Worm (Caenorhabditis elegans) whole organism, L2 larva: ENCODE measurements around the gene ZK1067.3.

Experiments
- F13H6.1 ChIP-seq: sonication (generic microtip); optimal IDR thresholded peaks from 2 replicates; lab custom pipeline; 2016; ENCODE audit warnings: missing genetic modification characterization, missing compliant biosample characterization
- ZK546.5 ChIP-seq: sonication (generic microtip); optimal IDR thresholded peaks from 2 replicates; lab custom pipeline; 2017; ENCODE audit warnings: missing biosample characterization, missing genetic modification characterization
- ama-1 ChIP-seq: fragments of 150-350 bp; optimal IDR thresholded peaks from 2 replicates; lab custom pipeline; 2018; ENCODE audit warnings: inconsistent platforms
- blmp-1 ChIP-seq: sonication (generic microtip); optimal IDR thresholded peaks from 2 replicates; lab custom pipeline; 2017; ENCODE audit warnings: missing genetic modification characterization, mild to moderate bottlenecking, missing compliant biosample characterization, antibody characterized with exemption, moderate library complexity; ENCODE audit not compliant: insufficient read depth
- ceh-16 ChIP-seq: fragments of 150-350 bp; optimal IDR thresholded peaks from 2 replicates; lab custom pipeline; 2014; ENCODE audit warnings: missing biosample characterization, missing genetic modification characterization
- ceh-82 ChIP-seq: fragments of 150-350 bp; optimal IDR thresholded peaks from 2 replicates; lab custom pipeline; 2014; ENCODE audit warnings: missing biosample characterization, missing genetic modification characterization
- dmd-4 ChIP-seq: sonication (generic microtip); optimal IDR thresholded peaks from 2 replicates; lab custom pipeline; 2017; ENCODE audit warnings: missing biosample characterization, missing genetic modification characterization
- egl-27 ChIP-seq: sonication (generic microtip); optimal IDR thresholded peaks from 3 replicates; lab custom pipeline; 2017; ENCODE audit warnings: missing biosample characterization, missing genetic modification reagents, missing genetic modification characterization
- elt-1 ChIP-seq: fragments of 150-350 bp; optimal IDR thresholded peaks from 2 replicates; lab custom pipeline; 2014; ENCODE audit warnings: missing biosample characterization, missing genetic modification characterization
- elt-3 ChIP-seq: sonication (generic microtip); optimal IDR thresholded peaks from 2 replicates; lab custom pipeline; 2017; ENCODE audit warnings: missing biosample characterization, missing genetic modification characterization
- fos-1 ChIP-seq: fragments of 150-350 bp; optimal IDR thresholded peaks from 2 replicates; lab custom pipeline; 2014; ENCODE audit warnings: missing biosample characterization, missing genetic modification characterization
- gmeb-1 ChIP-seq: fragments of 150-350 bp; optimal IDR thresholded peaks from 2 replicates; lab custom pipeline; 2014; ENCODE audit warnings: missing biosample characterization, missing genetic modification characterization
- lin-13 ChIP-seq: fragments of 150-350 bp; optimal IDR thresholded peaks from 2 replicates; lab custom pipeline; 2014; ENCODE audit warnings: missing biosample characterization, missing genetic modification reagents, missing genetic modification characterization
- lin-39 ChIP-seq: fragments of 150-350 bp; optimal IDR thresholded peaks from 2 replicates; lab custom pipeline; 2014; ENCODE audit warnings: missing biosample characterization, missing genetic modification reagents, missing genetic modification characterization
- lsy-2 ChIP-seq, 2 experiments: fragments of 150-350 bp in 1 of 2; sonication (generic microtip) in 1 of 2; optimal IDR thresholded peaks; 2 replicates each; lab custom pipeline; 2014 to 2017; ENCODE audit warnings: missing biosample characterization in 2 of 2, missing genetic modification characterization in 2 of 2
- mab-5 ChIP-seq: fragments of 150-350 bp; optimal IDR thresholded peaks from 2 replicates; lab custom pipeline; 2014; ENCODE audit warnings: missing biosample characterization, missing genetic modification characterization
- mbf-1 ChIP-seq: sonication (generic microtip); optimal IDR thresholded peaks from 2 replicates; lab custom pipeline; 2017; ENCODE audit warnings: missing biosample characterization, missing genetic modification characterization
- mdl-1 ChIP-seq, 2 experiments: fragments of 150-350 bp in 1 of 2; sonication (generic microtip) in 1 of 2; optimal IDR thresholded peaks; 2 replicates each; lab custom pipeline; 2017; ENCODE audit warnings: missing biosample characterization in 2 of 2, missing genetic modification characterization in 2 of 2
- nhr-10 ChIP-seq: sonication (generic microtip); optimal IDR thresholded peaks from 2 replicates; lab custom pipeline; 2017; ENCODE audit warnings: missing biosample characterization, missing genetic modification characterization
- nhr-11 ChIP-seq: fragments of 150-350 bp; optimal IDR thresholded peaks from 2 replicates; lab custom pipeline; 2014; ENCODE audit warnings: missing biosample characterization, missing genetic modification characterization
- nhr-12 ChIP-seq: fragments of 150-350 bp; optimal IDR thresholded peaks from 2 replicates; lab custom pipeline; 2014; ENCODE audit warnings: missing biosample characterization, missing genetic modification characterization
- nhr-129 ChIP-seq: fragments of 150-350 bp; optimal IDR thresholded peaks from 2 replicates; lab custom pipeline; 2014; ENCODE audit warnings: missing biosample characterization, missing genetic modification characterization
- nhr-21 ChIP-seq: fragments of 150-350 bp; optimal IDR thresholded peaks from 2 replicates; lab custom pipeline; 2014; ENCODE audit warnings: missing biosample characterization, missing genetic modification characterization
- nhr-23 ChIP-seq: fragments of 150-350 bp; optimal IDR thresholded peaks from 2 replicates; lab custom pipeline; 2014; ENCODE audit warnings: missing biosample characterization, missing genetic modification reagents, missing genetic modification characterization
- nhr-237 ChIP-seq: fragments of 150-350 bp; optimal IDR thresholded peaks from 2 replicates; lab custom pipeline; 2014; ENCODE audit warnings: missing biosample characterization, missing genetic modification characterization
- nhr-25 ChIP-seq: fragments of 150-350 bp; sonication (generic microtip); optimal IDR thresholded peaks from 3 replicates; lab custom pipeline; 2014; ENCODE audit warnings: missing biosample characterization, missing genetic modification characterization
- nhr-6 ChIP-seq: fragments of 150-350 bp; optimal IDR thresholded peaks from 2 replicates; lab custom pipeline; 2014; ENCODE audit warnings: missing biosample characterization, missing genetic modification characterization
- nhr-77 ChIP-seq: fragments of 150-350 bp; optimal IDR thresholded peaks from 2 replicates; lab custom pipeline; 2014; ENCODE audit warnings: missing biosample characterization, missing genetic modification characterization
- sem-4 ChIP-seq: fragments of 150-350 bp; optimal IDR thresholded peaks from 2 replicates; lab custom pipeline; 2014; ENCODE audit warnings: missing biosample characterization, missing genetic modification reagents, missing genetic modification characterization
- skn-1 ChIP-seq: sonication (generic microtip); optimal IDR thresholded peaks from 2 replicates; lab custom pipeline; 2017; ENCODE audit warnings: missing biosample characterization, missing genetic modification characterization
- sma-3 ChIP-seq: sonication (generic microtip); optimal IDR thresholded peaks from 2 replicates; lab custom pipeline; 2016; ENCODE audit warnings: missing genetic modification reagents, missing genetic modification characterization, missing compliant biosample characterization
- sma-9 ChIP-seq, 2 experiments: fragments of 150-350 bp in 1 of 2; sonication (generic microtip) in 1 of 2; optimal IDR thresholded peaks; 2 replicates each; lab custom pipeline; 2014 to 2016; ENCODE audit warnings: missing genetic modification characterization in 2 of 2, mild to moderate bottlenecking in 1 of 2, missing biosample characterization in 1 of 2, missing compliant biosample characterization in 1 of 2, missing genetic modification reagents in 1 of 2, moderate library complexity in 1 of 2
- unc-55 ChIP-seq: fragments of 150-350 bp; sonication (generic microtip); optimal IDR thresholded peaks from 3 replicates; lab custom pipeline; 2014; ENCODE audit warnings: missing biosample characterization, missing genetic modification reagents, missing genetic modification characterization
- ztf-1 ChIP-seq: fragments of 200-800 bp; sonication (Bioruptor generic); conservative IDR thresholded peaks from 2 replicates; pipeline ENCODE4 v1.3.6; 2022; ENCODE audit warnings: missing genetic modification characterization, missing compliant biosample characterization
- ztf-11 ChIP-seq: sonication (generic microtip); optimal IDR thresholded peaks from 2 replicates; lab custom pipeline; 2017; ENCODE audit warnings: missing biosample characterization, missing genetic modification characterization
- ztf-4 ChIP-seq: fragments of 150-350 bp; optimal IDR thresholded peaks from 2 replicates; lab custom pipeline; 2014; ENCODE audit warnings: missing biosample characterization, missing genetic modification characterization

The ZK1067.3 gene

ce11 chrII:9246648-9247047 lies 23.6 kb downstream of the ZK1067.3 start, which contains the start of gene T26C5.5:
T26C5.5 (minus strand) TSS chrII:9246748.
- TF ChIP-seq ama-1 (lab: Kevin White, UChicago) (no peak), ceh-16 (tag; lab: Kevin White, UChicago) (no peak), sem-4 (tag; lab: Kevin White, UChicago) (no peak), ztf-4 (no peak), ztf-1 (GFP tag; lab: Robert Waterston, UW) (no peak), ztf-11 (no peak), nhr-12 (no peak)

ce11 chrII:9250422-9250821 lies 27.4 kb downstream of the ZK1067.3 start, which contains the start of gene T26C5.4:
T26C5.4 (minus strand) TSS chrII:9250522.
- no peak for TF ChIP-seq unc-55
- no peak for TF ChIP-seq nhr-77
- TF ChIP-seq nhr-11 (tag; lab: Kevin White, UChicago) = no peak
- TF ChIP-seq lin-13 (GFP tag; lab: Kevin White, UChicago) = no peak
- no peak for TF ChIP-seq ceh-82 (tag; lab: Kevin White, UChicago)
- no peak for TF ChIP-seq fos-1 (tag; lab: Kevin White, UChicago)
- no peak for TF ChIP-seq egl-27

ce11 chrII:9251529-9251928 lies 28.5 kb downstream of the ZK1067.3 start:
- TF ChIP-seq gmeb-1 (no peak), elt-1 (tag; lab: Kevin White, UChicago) (no peak), sma-3 (no peak), nhr-25 (peak; percentile 65), nhr-10 (no peak), egl-27 (no peak), nhr-77 (no peak), mdl-1 (tag; optimal IDR thresholded peaks at IDR 0.05; lab: Kevin White, UChicago) (no peak), ztf-11 (no peak), F13H6.1 (tag; lab: Kevin White, UChicago) (no peak), nhr-129 (tag; lab: Kevin White, UChicago) (no peak), nhr-21 (tag; lab: Kevin White, UChicago) (no peak), blmp-1 (peak; percentile 86)

ce11 chrII:9254187-9254586 lies 31.1 kb downstream of the ZK1067.3 start, which contains the start of gene nlp-82:
nlp-82 (minus strand) TSS chrII:9254287.
- TF ChIP-seq nhr-77 = no peak
- no peak for TF ChIP-seq skn-1 (tag; lab: Kevin White, UChicago)
- TF ChIP-seq mab-5 (tag; lab: Kevin White, UChicago) = no peak
- no peak for TF ChIP-seq sma-9 (GFP tag; optimal IDR thresholded peaks at IDR 0.05; lab: Kevin White, UChicago)
- no peak for TF ChIP-seq sma-9 (tag; optimal IDR thresholded peaks at IDR 0.05; lab: Kevin White, UChicago)
- TF ChIP-seq ama-1 (lab: Kevin White, UChicago) = no peak
- no peak for TF ChIP-seq elt-3
- no peak for TF ChIP-seq sma-3
- TF ChIP-seq nhr-6 (tag; lab: Kevin White, UChicago) = no peak
- TF ChIP-seq nhr-12 = no peak
- TF ChIP-seq lin-39 (tag; lab: Kevin White, UChicago) = no peak
- TF ChIP-seq nhr-21 (tag; lab: Kevin White, UChicago) = no peak
- TF ChIP-seq fos-1 (tag; lab: Kevin White, UChicago) = no peak
- no peak for TF ChIP-seq lin-13 (GFP tag; lab: Kevin White, UChicago)
- TF ChIP-seq nhr-10 = no peak

- TF ChIP-seq lsy-2 (tag; optimal IDR thresholded peaks at IDR 0.05; lab: Kevin White, UChicago) (no peak), F13H6.1 (tag; lab: Kevin White, UChicago) (no peak), mbf-1 (tag; lab: Kevin White, UChicago) (no peak), nhr-11 (tag; lab: Kevin White, UChicago) (no peak), ztf-1 (GFP tag; lab: Robert Waterston, UW) (no peak), sem-4 (tag; lab: Kevin White, UChicago) (no peak), sma-9 (GFP tag; optimal IDR thresholded peaks at IDR 0.05; lab: Kevin White, UChicago) (no peak), sma-9 (tag; optimal IDR thresholded peaks at IDR 0.05; lab: Kevin White, UChicago) (no peak), fos-1 (tag; lab: Kevin White, UChicago) (no peak), elt-3 (no peak), nhr-237 (tag; lab: Kevin White, UChicago) (no peak), ZK546.5 (tag; lab: Kevin White, UChicago) (no peak), nhr-77 (no peak), dmd-4 (no peak), unc-55 (no peak), nhr-23 (tag; lab: Kevin White, UChicago) (no peak)
Measured at ce11 chrII:9258034-9258556, 35.0 kb downstream of the ZK1067.3 start.
